Fruit fly (Drosophila melanogaster) whole organism, adult: Measurements from ENCODE around the gene in.

Source experiments
- CG11617 ChIP-seq: fragments of 200-800 bp; sonication (Bioruptor generic); optimal IDR thresholded peaks from 2 replicates; lab custom pipeline; 2017; ENCODE audit warnings: mild to moderate bottlenecking, missing biosample characterization, missing genetic modification reagents, missing genetic modification characterization
- CG12768 ChIP-seq: fragments of 200-800 bp; sonication (Bioruptor generic); optimal IDR thresholded peaks from 2 replicates; lab custom pipeline; 2017; ENCODE audit warnings: missing biosample characterization, missing genetic modification characterization, mild to moderate bottlenecking, moderate library complexity, missing genetic modification reagents
- CG14711 ChIP-seq: fragments of 200-800 bp; sonication (Bioruptor generic); optimal IDR thresholded peaks from 2 replicates; lab custom pipeline; 2018; ENCODE audit warnings: missing biosample characterization, mild to moderate bottlenecking, missing genetic modification characterization, moderate library complexity
- CG1620 ChIP-seq: fragments of 200-800 bp; sonication (Bioruptor generic); optimal IDR thresholded peaks from 2 replicates; lab custom pipeline; 2016; ENCODE audit warnings: missing biosample characterization, missing genetic modification characterization
- CG33017 ChIP-seq: fragments of 200-800 bp; sonication (Bioruptor generic); optimal IDR thresholded peaks from 2 replicates; lab custom pipeline; 2018; ENCODE audit warnings: missing biosample characterization, mild to moderate bottlenecking, missing genetic modification characterization, moderate library complexity
- CG5204 ChIP-seq: fragments of 200-800 bp; sonication (Bioruptor generic); optimal IDR thresholded peaks from 2 replicates; lab custom pipeline; 2016; ENCODE audit warnings: missing biosample characterization, missing genetic modification characterization
- CG7045 ChIP-seq: fragments of 200-800 bp; sonication (Bioruptor generic); optimal IDR thresholded peaks from 2 replicates; lab custom pipeline; 2017; ENCODE audit warnings: missing biosample characterization, mild to moderate bottlenecking, missing genetic modification characterization
- CG7101 ChIP-seq: fragments of 200-800 bp; sonication (Bioruptor generic); optimal IDR thresholded peaks from 2 replicates; lab custom pipeline; 2018; ENCODE audit warnings: missing biosample characterization, mild to moderate bottlenecking, missing genetic modification characterization, moderate library complexity
- Clk ChIP-seq: fragments of 200-800 bp; sonication (Bioruptor generic); optimal IDR thresholded peaks from 2 replicates; lab custom pipeline; 2017; ENCODE audit warnings: missing biosample characterization, missing genetic modification characterization
- Crg-1 ChIP-seq: fragments of 200-800 bp; sonication (Bioruptor generic); optimal IDR thresholded peaks from 2 replicates; lab custom pipeline; 2016; ENCODE audit warnings: missing biosample characterization, missing genetic modification characterization
- Hr96 ChIP-seq: fragments of 200-800 bp; sonication (Bioruptor generic); optimal IDR thresholded peaks from 2 replicates; lab custom pipeline; 2016; ENCODE audit warnings: missing biosample characterization, missing genetic modification characterization
- Mnt ChIP-seq: fragments of 200-800 bp; sonication (Bioruptor generic); optimal IDR thresholded peaks from 2 replicates; lab custom pipeline; 2016; ENCODE audit warnings: missing biosample characterization, mild to moderate bottlenecking, missing genetic modification characterization
- bab1 ChIP-seq: fragments of 200-800 bp; sonication (Bioruptor generic); optimal IDR thresholded peaks from 3 replicates; lab custom pipeline; 2019; ENCODE audit warnings: missing biosample characterization, mild to moderate bottlenecking, missing genetic modification characterization, moderate library complexity
- cic ChIP-seq: fragments of 200-800 bp; sonication (Bioruptor generic); optimal IDR thresholded peaks from 2 replicates; lab custom pipeline; 2017; ENCODE audit warnings: missing biosample characterization, mild to moderate bottlenecking, missing genetic modification characterization, moderate library complexity
- cnc ChIP-seq, 2 experiments: fragments of >200 bp; optimal IDR thresholded peaks; 2 replicates each; lab custom pipeline; 2017
- kay ChIP-seq: fragments of 200-800 bp; sonication (Bioruptor generic); peaks from one replicate; lab custom pipeline; 2016; ENCODE audit warnings: missing biosample characterization, missing genetic modification characterization, borderline replicate concordance
- ovo ChIP-seq: fragments of 200-800 bp; sonication (Bioruptor generic); optimal IDR thresholded peaks from 2 replicates; lab custom pipeline; 2016; ENCODE audit warnings: missing biosample characterization, missing genetic modification characterization
- pad ChIP-seq: fragments of 200-800 bp; sonication (Bioruptor generic); optimal IDR thresholded peaks from 3 replicates; lab custom pipeline; 2017; ENCODE audit warnings: missing biosample characterization, missing genetic modification characterization, mild to moderate bottlenecking, moderate library complexity, missing genetic modification reagents
- tj ChIP-seq: fragments of 200-800 bp; sonication (Bioruptor generic); optimal IDR thresholded peaks from 3 replicates; lab custom pipeline; 2017; ENCODE audit warnings: missing biosample characterization, mild to moderate bottlenecking, missing genetic modification characterization, moderate library complexity
- toe ChIP-seq: fragments of 200-800 bp; sonication (Bioruptor generic); optimal IDR thresholded peaks from 2 replicates; lab custom pipeline; 2016; ENCODE audit warnings: missing biosample characterization, missing genetic modification characterization

in gene

dm6 chr3L:20379496-20379895, 12.5 kb downstream of the in start:
- TF ChIP-seq CG7045 (GFP tag; lab: Kevin White, UChicago) (no peak), kay (GFP tag; lab: Kevin White, UChicago) (no peak), CG5204 (GFP tag; lab: Kevin White, UChicago) (no peak), pad (GFP tag; lab: Kevin White, UChicago) (no peak), ovo (GFP tag; lab: Kevin White, UChicago) (no peak), toe (GFP tag; lab: Kevin White, UChicago) (no peak), tj (no peak), CG12768 (GFP tag; lab: Kevin White, UChicago) (no peak), CG1620 (GFP tag; lab: Kevin White, UChicago) (no peak), bab1 (GFP tag; lab: Kevin White, UChicago) (no peak), CG33017 (no peak), Crg-1 (GFP tag; lab: Kevin White, UChicago) (no peak), Clk (GFP tag; lab: Kevin White, UChicago) (no peak)

- TF ChIP-seq cic (GFP tag; lab: Kevin White, UChicago) (peak; percentile 37), CG33017 (peak; percentile 85), Hr96 (peak; percentile 77), CG11617 (GFP tag; lab: Kevin White, UChicago) (peak; percentile 86), CG12768 (GFP tag; lab: Kevin White, UChicago) (peak; percentile 75), CG14711 (tag; lab: Kevin White, UChicago) (peak; percentile 84), Clk (GFP tag; lab: Kevin White, UChicago) (peak; percentile 69), kay (GFP tag; lab: Kevin White, UChicago) (no peak), Crg-1 (GFP tag; lab: Kevin White, UChicago) (peak; percentile 90), Mnt (GFP tag; lab: Kevin White, UChicago) (peak; percentile 69), CG7045 (GFP tag; lab: Kevin White, UChicago) (peak; percentile 85), ovo (GFP tag; lab: Kevin White, UChicago) (peak; percentile 59), tj (peak; percentile 99), CG1620 (GFP tag; lab: Kevin White, UChicago) (peak; percentile 81), CG5204 (GFP tag; lab: Kevin White, UChicago) (peak; percentile 83), cnc (optimal IDR thresholded peaks at IDR 0.05; lab: Kevin White, UChicago) (peak in 1 of 2 experiments; percentile 27), toe (GFP tag; lab: Kevin White, UChicago) (peak; percentile 80), CG7101 (tag; lab: Kevin White, UChicago) (peak; percentile 87), bab1 (GFP tag; lab: Kevin White, UChicago) (peak; percentile 78), pad (GFP tag; lab: Kevin White, UChicago) (peak; percentile 76)
Measured at dm6 chr3L:20384086-20384810, 17.2 kb downstream of the in start, which contains the start of the genes CG5498 and fbl. CG5498 (minus strand) TSS chr3L:20384109. fbl (plus strand) TSS chr3L:20384429.

- TF ChIP-seq CG33017 (no peak), CG7101 (tag; lab: Kevin White, UChicago) (no peak), CG12768 (GFP tag; lab: Kevin White, UChicago) (no peak), CG1620 (GFP tag; lab: Kevin White, UChicago) (no peak), kay (GFP tag; lab: Kevin White, UChicago) (peak; percentile 93)
Measured at dm6 chr3L:20385006-20385405, 18.0 kb downstream of the in start.

- peak; percentile 1 for TF ChIP-seq Mnt (GFP tag; lab: Kevin White, UChicago)
- peak; percentile 15 for TF ChIP-seq CG7045 (GFP tag; lab: Kevin White, UChicago)
- peak; percentile 70 for TF ChIP-seq tj
- TF ChIP-seq pad (GFP tag; lab: Kevin White, UChicago): no peak
- no peak for TF ChIP-seq CG11617 (GFP tag; lab: Kevin White, UChicago)
- TF ChIP-seq CG1620 (GFP tag; lab: Kevin White, UChicago): no peak
- no peak for TF ChIP-seq ovo (GFP tag; lab: Kevin White, UChicago)
- TF ChIP-seq kay (GFP tag; lab: Kevin White, UChicago): peak; percentile 85
- TF ChIP-seq cnc (optimal IDR thresholded peaks at IDR 0.05; lab: Kevin White, UChicago): peak in 1 of 2 experiments; percentile 39
- no peak for TF ChIP-seq CG5204 (GFP tag; lab: Kevin White, UChicago)
- no peak for TF ChIP-seq Crg-1 (GFP tag; lab: Kevin White, UChicago)
- TF ChIP-seq cic (GFP tag; lab: Kevin White, UChicago): peak; percentile 51
- TF ChIP-seq CG14711 (tag; lab: Kevin White, UChicago): no peak
Measured at dm6 chr3L:20385408-20385807, 18.4 kb downstream of the in start.

- TF ChIP-seq ovo (GFP tag; lab: Kevin White, UChicago): peak; percentile 30
- no peak for TF ChIP-seq cnc (optimal IDR thresholded peaks at IDR 0.05; lab: Kevin White, UChicago)
- TF ChIP-seq Crg-1 (GFP tag; lab: Kevin White, UChicago): no peak
- no peak for TF ChIP-seq CG33017
- TF ChIP-seq CG5204 (GFP tag; lab: Kevin White, UChicago): no peak
- no peak for TF ChIP-seq CG7101 (tag; lab: Kevin White, UChicago)
- no peak for TF ChIP-seq toe (GFP tag; lab: Kevin White, UChicago)
- peak; percentile 19 for TF ChIP-seq CG7045 (GFP tag; lab: Kevin White, UChicago)
- no peak for TF ChIP-seq CG11617 (GFP tag; lab: Kevin White, UChicago)
- peak; percentile 11 for TF ChIP-seq tj
- peak; percentile 93 for TF ChIP-seq pad (GFP tag; lab: Kevin White, UChicago)
- peak; percentile 46 for TF ChIP-seq Hr96
- TF ChIP-seq CG14711 (tag; lab: Kevin White, UChicago): no peak
- TF ChIP-seq CG12768 (GFP tag; lab: Kevin White, UChicago): peak; percentile 57
- TF ChIP-seq kay (GFP tag; lab: Kevin White, UChicago): no peak
- TF ChIP-seq Clk (GFP tag; lab: Kevin White, UChicago): peak; percentile 3
- peak; percentile 76 for TF ChIP-seq Mnt (GFP tag; lab: Kevin White, UChicago)
- TF ChIP-seq CG1620 (GFP tag; lab: Kevin White, UChicago): no peak
- TF ChIP-seq cic (GFP tag; lab: Kevin White, UChicago): peak; percentile 91
- no peak for TF ChIP-seq bab1 (GFP tag; lab: Kevin White, UChicago)
Measured at dm6 chr3L:20385969-20386370, 19.0 kb downstream of the in start.
